Worm (Caenorhabditis elegans) whole organism, L4 larva: ENCODE measurements around the gene fbxa-160.
A peak's percentile ranks its signal among the peaks of the same experiment; 100 is the strongest.

Source experiments
- F10B5.3 ChIP-seq: sonication (generic microtip); optimal IDR thresholded peaks from 2 replicates; lab custom pipeline; 2016; ENCODE audit warnings: mild to moderate bottlenecking, missing genetic modification characterization, missing compliant biosample characterization
- F44E2.7 ChIP-seq: fragments of 200-800 bp; sonication (Bioruptor generic); IDR thresholded peaks from 2 replicates; pipeline ENCODE4 v2.1.2; 2022; ENCODE audit warnings: missing genetic modification characterization, missing compliant biosample characterization
- aha-1 ChIP-seq: fragments of 150-350 bp; peaks from one replicate; lab custom pipeline; 2014; ENCODE audit warnings: missing biosample characterization, missing genetic modification characterization
- aly-2 ChIP-seq: sonication (generic microtip); optimal IDR thresholded peaks from 2 replicates; lab custom pipeline; 2018; ENCODE audit warnings: missing biosample characterization, missing genetic modification characterization
- ama-1 ChIP-seq: fragments of 150-350 bp; optimal IDR thresholded peaks from 2 replicates; lab custom pipeline; 2014; ENCODE audit warnings: inconsistent platforms, mixed read lengths
- ceh-44 ChIP-seq: fragments of 200-800 bp; sonication (Bioruptor generic); IDR thresholded peaks from 2 replicates; pipeline ENCODE4 v1.3.6; 2022; ENCODE audit warnings: missing genetic modification reagents, missing genetic modification characterization, missing compliant biosample characterization
- ceh-62 ChIP-seq: sonication (generic microtip); optimal IDR thresholded peaks from 2 replicates; lab custom pipeline; 2017; ENCODE audit warnings: missing biosample characterization, missing genetic modification characterization
- ctbp-1 ChIP-seq: fragments of 200-800 bp; sonication (Bioruptor generic); IDR thresholded peaks from 2 replicates; pipeline ENCODE4 v1.3.6; 2022; ENCODE audit warnings: missing genetic modification reagents, missing genetic modification characterization, missing compliant biosample characterization
- daf-12 ChIP-seq: fragments of 150-350 bp; optimal IDR thresholded peaks from 2 replicates; lab custom pipeline; 2014; ENCODE audit warnings: missing biosample characterization, missing genetic modification reagents, missing genetic modification characterization
- daf-16 ChIP-seq, 3 experiments: sonication (generic microtip); optimal IDR thresholded peaks; 2 replicates each; lab custom pipeline; 2016 to 2017; ENCODE audit warnings: missing genetic modification characterization in 3 of 3, missing genetic modification reagents in 3 of 3, mild to moderate bottlenecking in 2 of 3, missing compliant biosample characterization in 2 of 3, missing biosample characterization in 1 of 3, moderate library complexity in 1 of 3
- daf-19 ChIP-seq: fragments of 200-800 bp; sonication (Bioruptor generic); conservative IDR thresholded peaks from 2 replicates; pipeline ENCODE4 v1.3.6; 2022; ENCODE audit warnings: missing genetic modification characterization, missing compliant biosample characterization
- dmd-6 ChIP-seq: fragments of 200-800 bp; sonication (Bioruptor generic); IDR thresholded peaks from 2 replicates; pipeline ENCODE4 v1.3.6; 2022; ENCODE audit warnings: missing genetic modification reagents, missing genetic modification characterization, missing compliant biosample characterization
- dmd-8 ChIP-seq: fragments of 200-800 bp; sonication (Bioruptor generic); IDR thresholded peaks from 2 replicates; pipeline ENCODE4 v1.3.6; 2022; ENCODE audit warnings: missing genetic modification characterization, missing compliant biosample characterization
- duxl-1 ChIP-seq: sonication (generic microtip); optimal IDR thresholded peaks from 2 replicates; lab custom pipeline; 2016; ENCODE audit warnings: mild to moderate bottlenecking, missing genetic modification characterization, moderate library complexity, missing compliant biosample characterization; ENCODE audit not compliant: poor library complexity
- fkh-10 ChIP-seq: fragments of 150-350 bp; optimal IDR thresholded peaks from 2 replicates; lab custom pipeline; 2014; ENCODE audit warnings: missing biosample characterization, missing genetic modification reagents, missing genetic modification characterization
- gei-8 ChIP-seq: fragments of 200-800 bp; sonication (Bioruptor generic); optimal IDR thresholded peaks from 2 replicates; lab custom pipeline; 2018; ENCODE audit warnings: mild to moderate bottlenecking, missing genetic modification characterization, missing compliant biosample characterization
- hif-1 ChIP-seq, 2 experiments: sonication (generic microtip); optimal IDR thresholded peaks; 2 replicates each; lab custom pipeline; 2016 to 2017; ENCODE audit warnings: missing compliant biosample characterization in 2 of 2, missing genetic modification characterization in 2 of 2, missing genetic modification reagents in 2 of 2, missing genotype in 2 of 2, mild to moderate bottlenecking in 1 of 2
- hlh-11 ChIP-seq: fragments of 200-800 bp; sonication (Bioruptor generic); optimal IDR thresholded peaks from 2 replicates; lab custom pipeline; 2018; ENCODE audit warnings: mild to moderate bottlenecking, missing genetic modification characterization, missing compliant biosample characterization
- hlh-30 ChIP-seq: sonication (generic microtip); optimal IDR thresholded peaks from 2 replicates; lab custom pipeline; 2017; ENCODE audit warnings: antibody characterized with exemption, mild to moderate bottlenecking, missing genetic modification characterization, missing compliant biosample characterization; ENCODE audit not compliant: insufficient read depth
- hmg-1.1 ChIP-seq: fragments of 200-800 bp; sonication (Bioruptor generic); IDR thresholded peaks from 2 replicates; pipeline ENCODE4 v1.3.6; 2022; ENCODE audit warnings: missing genetic modification reagents, missing genetic modification characterization, missing compliant biosample characterization
- lim-7 ChIP-seq: fragments of 200-800 bp; sonication (Bioruptor generic); IDR thresholded peaks from 2 replicates; pipeline ENCODE4 v1.3.6; 2022; ENCODE audit warnings: missing genetic modification characterization, missing compliant biosample characterization
- mdl-1 ChIP-seq, 2 experiments: fragments of 150-350 bp in 1 of 2; sonication (generic microtip) in 1 of 2; optimal IDR thresholded peaks; 2 replicates each; lab custom pipeline; 2014 to 2017; ENCODE audit warnings: missing biosample characterization in 2 of 2, missing genetic modification characterization in 2 of 2
- mes-2 ChIP-seq: sonication (generic microtip); optimal IDR thresholded peaks from 2 replicates; lab custom pipeline; 2016; ENCODE audit warnings: missing genotype, mild to moderate bottlenecking, missing genetic modification characterization, missing compliant biosample characterization; ENCODE audit not compliant: poor library complexity, severe bottlenecking
- mxl-3 ChIP-seq: fragments of 200-800 bp; sonication (Bioruptor generic); optimal IDR thresholded peaks from 2 replicates; lab custom pipeline; 2018; ENCODE audit warnings: mild to moderate bottlenecking, missing genetic modification characterization, missing compliant biosample characterization
- nhr-102 ChIP-seq: sonication (generic microtip); optimal IDR thresholded peaks from 2 replicates; lab custom pipeline; 2016; ENCODE audit warnings: mild to moderate bottlenecking, missing genetic modification characterization, moderate library complexity, missing compliant biosample characterization
- nhr-11 ChIP-seq: fragments of 150-350 bp; optimal IDR thresholded peaks from 2 replicates; lab custom pipeline; 2014; ENCODE audit warnings: missing biosample characterization, missing genetic modification characterization
- nhr-28 ChIP-seq: fragments of 150-350 bp; optimal IDR thresholded peaks from 2 replicates; lab custom pipeline; 2014; ENCODE audit warnings: missing biosample characterization, missing genetic modification characterization
- nhr-41 ChIP-seq: fragments of 200-800 bp; sonication (Bioruptor generic); IDR thresholded peaks from 2 replicates; pipeline ENCODE4 v1.3.6; 2022; ENCODE audit warnings: missing genetic modification reagents, missing genetic modification characterization, missing compliant biosample characterization
- nhr-42 ChIP-seq: fragments of 200-800 bp; sonication (Bioruptor generic); IDR thresholded peaks from 2 replicates; pipeline ENCODE4 v1.3.6; 2022; ENCODE audit warnings: missing genetic modification characterization, missing compliant biosample characterization
- nhr-48 ChIP-seq: sonication (generic microtip); optimal IDR thresholded peaks from 2 replicates; lab custom pipeline; 2016; ENCODE audit warnings: mild to moderate bottlenecking, missing genetic modification characterization, missing compliant biosample characterization
- pqm-1 ChIP-seq: sonication (generic microtip); optimal IDR thresholded peaks from 2 replicates; lab custom pipeline; 2017; ENCODE audit warnings: missing biosample characterization, missing genetic modification characterization
- saeg-2 ChIP-seq: fragments of 200-800 bp; sonication (Bioruptor generic); IDR thresholded peaks from 2 replicates; pipeline ENCODE4 v1.3.6; 2022; ENCODE audit warnings: missing genetic modification reagents, missing genetic modification characterization, missing compliant biosample characterization
- snpc-1.2 ChIP-seq: fragments of 200-800 bp; sonication (Bioruptor generic); IDR thresholded peaks from 2 replicates; pipeline ENCODE4 v1.3.6; 2022; ENCODE audit warnings: missing genetic modification reagents, missing genetic modification characterization, missing compliant biosample characterization
- snpc-4 ChIP-seq: fragments of 150-350 bp; optimal IDR thresholded peaks from 2 replicates; lab custom pipeline; 2014; ENCODE audit warnings: missing biosample characterization, missing genetic modification characterization
- spr-1 ChIP-seq: sonication (generic microtip); optimal IDR thresholded peaks from 2 replicates; lab custom pipeline; 2016; ENCODE audit warnings: mild to moderate bottlenecking, missing genetic modification characterization, missing compliant biosample characterization
- tag-97 ChIP-seq: fragments of 200-800 bp; sonication (Bioruptor generic); IDR thresholded peaks from 2 replicates; pipeline ENCODE4 v1.3.6; 2022; ENCODE audit warnings: missing genetic modification characterization, missing compliant biosample characterization
- unc-62 ChIP-seq, 3 experiments: fragments of 150-350 bp in 1 of 3; sonication (generic microtip); optimal IDR thresholded peaks in 2 of 3; peaks in 1 of 3; 1 replicate in 1 of 3; 2 replicates in 2 of 3; lab custom pipeline; 2014 to 2017; ENCODE audit warnings: missing biosample characterization in 3 of 3, missing genetic modification characterization in 3 of 3, missing genetic modification reagents in 3 of 3, missing genotype in 1 of 3

fbxa-160 gene

ce11 chrII:1668913-1669312, 44.4 kb upstream of the fbxa-160 start, which contains the start of gene srw-97:
Gene srw-97 (minus strand): TSS chrII:1669013.
- TF ChIP-seq hlh-30 (no peak), unc-62 (GFP tag; optimal IDR thresholded peaks at IDR 0.05 in 1 of 2; lab: Kevin White, UChicago) (peak in 1 of 2 experiments; percentile 62), unc-62 (tag; optimal IDR thresholded peaks at IDR 0.05; lab: Kevin White, UChicago) (no peak)

ce11 chrII:1666025-1666424, 41.6 kb upstream of the fbxa-160 start, which contains the start of gene srlf-29:
Gene srlf-29 (plus strand): TSS chrII:1666325.
- TF ChIP-seq gei-8 (GFP tag; lab: Kevin White, UChicago) (no peak), ceh-44 (GFP tag; lab: Robert Waterston, UW) (no peak), unc-62 (GFP tag; optimal IDR thresholded peaks at IDR 0.05 in 1 of 2; lab: Kevin White, UChicago) (peak in 1 of 2 experiments; percentile 49), unc-62 (tag; optimal IDR thresholded peaks at IDR 0.05; lab: Kevin White, UChicago) (no peak), mdl-1 (tag; optimal IDR thresholded peaks at IDR 0.05; lab: Kevin White, UChicago) (no peak), ceh-62 (tag; lab: Kevin White, UChicago) (no peak)

- no peak for TF ChIP-seq tag-97 (GFP tag; lab: Robert Waterston, UW)
- no peak for TF ChIP-seq daf-12 (tag; lab: Kevin White, UChicago)
- TF ChIP-seq duxl-1 (tag; lab: Kevin White, UChicago): peak; percentile 88
- TF ChIP-seq unc-62 (GFP tag; optimal IDR thresholded peaks at IDR 0.05 in 1 of 2; lab: Kevin White, UChicago): peak in 1 of 2 experiments; percentile 81
- TF ChIP-seq unc-62 (tag; optimal IDR thresholded peaks at IDR 0.05; lab: Kevin White, UChicago): no peak
- TF ChIP-seq ama-1 (lab: Kevin White, UChicago): no peak
- TF ChIP-seq fkh-10: no peak
- no peak for TF ChIP-seq lim-7 (GFP tag; lab: Robert Waterston, UW)
- peak; percentile 76 for TF ChIP-seq dmd-6 (GFP tag; lab: Robert Waterston, UW)
- TF ChIP-seq snpc-4: no peak
- TF ChIP-seq daf-16 (GFP tag; optimal IDR thresholded peaks at IDR 0.05; lab: Kevin White, UChicago): no peak
- TF ChIP-seq daf-16 (tag; optimal IDR thresholded peaks at IDR 0.05; lab: Kevin White, UChicago): no peak
- TF ChIP-seq spr-1 (tag; lab: Kevin White, UChicago): no peak
- TF ChIP-seq aly-2 (tag; lab: Kevin White, UChicago): no peak
- TF ChIP-seq mdl-1 (tag; optimal IDR thresholded peaks at IDR 0.05; lab: Kevin White, UChicago): peak in 1 of 2 experiments; percentile 2
- TF ChIP-seq pqm-1 (tag; lab: Kevin White, UChicago): peak; percentile 16
- peak in 1 of 2 experiments; percentile 86 for TF ChIP-seq hif-1 (tag; optimal IDR thresholded peaks at IDR 0.05; lab: Kevin White, UChicago)
- TF ChIP-seq nhr-42 (GFP tag; lab: Robert Waterston, UW): no peak
- peak; percentile 11 for TF ChIP-seq nhr-102 (tag; lab: Kevin White, UChicago)
- no peak for TF ChIP-seq F44E2.7 (GFP tag; lab: Robert Waterston, UW)
- no peak for TF ChIP-seq dmd-8 (GFP tag; lab: Robert Waterston, UW)
- TF ChIP-seq saeg-2: no peak
- no peak for TF ChIP-seq ctbp-1 (GFP tag; lab: Robert Waterston, UW)
- TF ChIP-seq daf-19 (GFP tag; lab: Robert Waterston, UW): no peak
- TF ChIP-seq nhr-48 (tag; lab: Kevin White, UChicago): peak; percentile 6
- peak; percentile 33; the same call in 1 of the 2 replicates for TF ChIP-seq hmg-1.1 (GFP tag; lab: Robert Waterston, UW)
- peak; percentile 7 for TF ChIP-seq mxl-3 (GFP tag; lab: Kevin White, UChicago)
- peak; percentile 71 for TF ChIP-seq mes-2 (tag; lab: Kevin White, UChicago)
- TF ChIP-seq nhr-41 (GFP tag; lab: Robert Waterston, UW): peak; percentile 50; the same call in 1 of the 2 replicates
- no peak for TF ChIP-seq F10B5.3 (tag; lab: Kevin White, UChicago)
- peak; percentile 36 for TF ChIP-seq nhr-28 (tag; lab: Kevin White, UChicago)
- no peak for TF ChIP-seq nhr-11
- peak; percentile 93 for TF ChIP-seq aha-1
- TF ChIP-seq hlh-11 (tag; lab: Kevin White, UChicago): peak; percentile 65
- no peak for TF ChIP-seq snpc-1.2
Observed at ce11 chrII:1663516-1663915, 39.0 kb upstream of the fbxa-160 start, which contains the start of gene duxl-1. Gene duxl-1 (plus strand): TSS chrII:1663699.
